Worm (Caenorhabditis elegans): ENCODE results near the gene tasp-1.

tasp-1 gene

DNA sequence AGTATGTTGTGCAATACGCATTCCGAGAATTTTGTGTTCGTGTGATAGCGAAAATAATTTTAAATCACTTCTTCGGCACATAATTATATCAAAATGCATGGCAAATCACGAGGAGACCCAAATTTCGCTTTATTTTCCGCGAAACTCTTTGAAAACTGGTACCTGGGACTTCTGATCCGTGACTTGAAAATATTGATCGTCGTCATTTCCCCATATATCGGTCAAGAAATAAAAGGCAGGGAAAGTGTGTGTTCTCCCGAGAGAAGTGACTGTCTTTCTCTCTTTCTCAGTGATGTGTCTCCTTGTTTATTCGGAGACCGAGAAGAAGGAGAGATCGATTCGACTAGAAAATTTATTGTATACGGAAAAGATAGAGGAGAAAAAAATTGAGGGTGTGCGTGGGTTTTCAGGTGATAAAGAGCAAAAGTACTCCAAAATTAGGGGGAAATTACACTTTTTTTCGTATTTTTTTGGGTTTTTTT, 47.9 kb upstream of the tasp-1 start, which contains the start of gene W09D10.5 (continued):
- peak; percentile 30; the same call in 1 of the 2 replicates for TF ChIP-seq madf-6 (GFP tag; IDR thresholded peaks at IDR 0.05)
- peak; percentile 63; the same call in 1 of the 2 replicates for TF ChIP-seq Y56A3A.18 (GFP tag; IDR thresholded peaks at IDR 0.05)
- peak; percentile 38 for TF ChIP-seq atf-7 (tag; optimal IDR thresholded peaks at IDR 0.05)
- no peak for TF ChIP-seq ceh-58 (GFP tag; IDR thresholded peaks at IDR 0.05)
- 0 out of 2 replicates have a peak, but pooled peaks have one; percentile 14 for TF ChIP-seq F37B4.10 (GFP tag; IDR thresholded peaks at IDR 0.05)
- TF ChIP-seq mel-28 (tag; optimal IDR thresholded peaks at IDR 0.05; ENCODE audit: borderline replicate concordance) = peak; percentile 56
- TF ChIP-seq K12H6.12 (tag; optimal IDR thresholded peaks at IDR 0.05) = peak; percentile 7

DNA sequence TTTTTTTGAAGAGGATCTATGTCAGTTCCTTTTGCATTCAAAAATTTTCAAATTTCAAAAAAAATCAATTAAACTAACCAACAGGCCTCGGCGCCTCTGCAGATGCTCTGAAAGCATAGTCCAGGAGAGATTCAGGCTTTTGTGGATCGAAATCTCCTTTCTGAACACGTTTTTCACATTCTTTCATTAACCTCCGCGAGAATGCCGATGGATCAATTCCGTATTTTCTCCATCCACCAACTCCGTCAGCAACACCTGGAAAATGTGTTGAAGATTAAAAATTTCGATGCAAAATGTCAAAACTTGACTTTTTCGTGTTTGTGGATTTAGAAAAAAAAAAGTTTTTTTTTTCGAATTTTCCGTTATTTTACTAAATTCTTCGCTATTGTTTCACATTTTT, 44.6 kb upstream of the tasp-1 start:
- TF ChIP-seq zim-3 (tag; optimal IDR thresholded peaks at IDR 0.05) (peak; percentile 12), lag-1 (GFP tag; IDR thresholded peaks at IDR 0.05) (no peak), madf-3 (GFP tag; IDR thresholded peaks at IDR 0.05) (0 out of 2 replicates have a peak, but pooled peaks have one; percentile 31), let-526 (GFP tag; IDR thresholded peaks at IDR 0.05) (0 out of 2 replicates have a peak, but pooled peaks have one; percentile 15), nfya-1 (tag; optimal IDR thresholded peaks at IDR 0.05; ENCODE audit: borderline replicate concordance, insufficient read depth) (no peak), nfyb-1 (GFP tag; IDR thresholded peaks at IDR 0.05) (0 out of 2 replicates have a peak, but pooled peaks have one; percentile 21), K11D2.4 (GFP tag; IDR thresholded peaks at IDR 0.05) (0 out of 2 replicates have a peak, but pooled peaks have one; percentile 24), ekl-4 (GFP tag; IDR thresholded peaks at IDR 0.05) (0 out of 2 replicates have a peak, but pooled peaks have one; percentile 51), repo-1 (tag; optimal IDR thresholded peaks at IDR 0.05) (peak; percentile 6), cebp-1 (GFP tag; IDR thresholded peaks at IDR 0.05) (no peak), cebp-1 (tag; optimal IDR thresholded peaks at IDR 0.05) (peak; percentile 23), sea-2 (GFP tag; IDR thresholded peaks at IDR 0.05) (0 out of 2 replicates have a peak, but pooled peaks have one; percentile 36), madf-6 (GFP tag; IDR thresholded peaks at IDR 0.05) (0 out of 2 replicates have a peak, but pooled peaks have one; percentile 28), dpl-1 (GFP tag; optimal IDR thresholded peaks at IDR 0.05) (no peak)

ce11 chrIII:10716091-10716490, 43.0 kb upstream of the tasp-1 start, which contains the start of gene W09D10.4:
TSS of gene W09D10.4 (minus strand) at chrIII:10716191.
- no peak for TF ChIP-seq cebp-1 (GFP tag; IDR thresholded peaks at IDR 0.05)
- peak; percentile 4 for TF ChIP-seq cebp-1 (tag; optimal IDR thresholded peaks at IDR 0.05)
- no peak for TF ChIP-seq aptf-2 (GFP tag; conservative IDR thresholded peaks at IDR 0.05)

ce11 chrIII:10717479-10717878, 41.6 kb upstream of the tasp-1 start:
- TF ChIP-seq F10E7.11 (tag; optimal IDR thresholded peaks at IDR 0.05) (no peak), him-1 (tag; optimal IDR thresholded peaks at IDR 0.05) (no peak), dox-1 (GFP tag; IDR thresholded peaks at IDR 0.05) (peak; percentile 57; the same call in 1 of the 2 replicates), hmg-1.2 (GFP tag; IDR thresholded peaks at IDR 0.05) (no peak), Y79H2A.3 (GFP tag; conservative IDR thresholded peaks at IDR 0.05) (no peak), madf-10 (tag; optimal IDR thresholded peaks at IDR 0.05) (peak; percentile 41), zim-3 (tag; optimal IDR thresholded peaks at IDR 0.05) (no peak), unc-62 (GFP tag; optimal IDR thresholded peaks at IDR 0.05) (no peak), attf-3 (GFP tag; conservative IDR thresholded peaks at IDR 0.05) (no peak), zfh-2 (GFP tag; conservative IDR thresholded peaks at IDR 0.05) (no peak), Y95B8A.8 (GFP tag; IDR thresholded peaks at IDR 0.05) (no peak), ceh-40 (GFP tag; IDR thresholded peaks at IDR 0.05) (0 out of 2 replicates have a peak, but pooled peaks have one; percentile 37), Y56A3A.18 (GFP tag; IDR thresholded peaks at IDR 0.05) (no peak), tlf-1 (GFP tag; optimal IDR thresholded peaks at IDR 0.05) (peak; percentile 24), athp-1 (tag; optimal IDR thresholded peaks at IDR 0.05) (no peak), F33H1.4 (GFP tag; IDR thresholded peaks at IDR 0.05) (no peak), F23B12.7 (tag; optimal IDR thresholded peaks at IDR 0.05; ENCODE audit: insufficient read depth) (peak; percentile 2), Y53F4B.3 (GFP tag; IDR thresholded peaks at IDR 0.05) (no peak), tbx-9 (tag; optimal IDR thresholded peaks at IDR 0.05; ENCODE audit: borderline replicate concordance) (no peak), mcd-1 (GFP tag; IDR thresholded peaks at IDR 0.05) (peak; percentile 6; the same call in 1 of the 2 replicates), ceh-79 (tag; optimal IDR thresholded peaks at IDR 0.05) (no peak), nfya-2 (GFP tag; IDR thresholded peaks at IDR 0.05) (no peak), ztf-3 (GFP tag; optimal IDR thresholded peaks at IDR 0.05) (no peak), ztf-25 (GFP tag; IDR thresholded peaks at IDR 0.05) (no peak), ztf-26 (tag; optimal IDR thresholded peaks at IDR 0.05) (peak; percentile 65)

All from whole organism, young adult.